Fruit fly (Drosophila melanogaster) whole organism, embryonic: ENCODE results near the gene CG31075.

Source experiments
- CG1832 ChIP-seq: fragments of 200-800 bp; sonication (Bioruptor generic); optimal IDR thresholded peaks from 2 replicates; lab custom pipeline; 2017; ENCODE audit warnings: missing biosample characterization, mild to moderate bottlenecking, missing genetic modification characterization, inconsistent platforms
- CG32772 ChIP-seq: fragments of 200-800 bp; sonication (Bioruptor generic); IDR thresholded peaks from 2 replicates; pipeline ENCODE4 v1.3.6; 2022; ENCODE audit warnings: missing biosample characterization, missing genetic modification characterization
- ara ChIP-seq: fragments of 200-800 bp; sonication (Bioruptor generic); IDR thresholded peaks from 2 replicates; pipeline ENCODE4 v1.3.6; 2022; ENCODE audit warnings: missing biosample characterization, missing genetic modification characterization
- pros ChIP-seq: fragments of 200-800 bp; sonication (Bioruptor generic); optimal IDR thresholded peaks from 3 replicates; lab custom pipeline; 2019; ENCODE audit warnings: missing biosample characterization, mild to moderate bottlenecking, missing genetic modification characterization, moderate library complexity
- pzg ChIP-seq: fragments of 200-800 bp; sonication (Bioruptor generic); optimal IDR thresholded peaks from 3 replicates; lab custom pipeline; 2018; ENCODE audit warnings: missing biosample characterization, mild to moderate bottlenecking, missing genetic modification characterization, moderate library complexity
- vnd ChIP-seq: fragments of 200-800 bp; sonication (Bioruptor generic); IDR thresholded peaks from 3 replicates; pipeline ENCODE4 v1.3.6; 2022; ENCODE audit warnings: missing biosample characterization, missing genetic modification characterization; ENCODE audit not compliant: partially characterized antibody

DNA sequence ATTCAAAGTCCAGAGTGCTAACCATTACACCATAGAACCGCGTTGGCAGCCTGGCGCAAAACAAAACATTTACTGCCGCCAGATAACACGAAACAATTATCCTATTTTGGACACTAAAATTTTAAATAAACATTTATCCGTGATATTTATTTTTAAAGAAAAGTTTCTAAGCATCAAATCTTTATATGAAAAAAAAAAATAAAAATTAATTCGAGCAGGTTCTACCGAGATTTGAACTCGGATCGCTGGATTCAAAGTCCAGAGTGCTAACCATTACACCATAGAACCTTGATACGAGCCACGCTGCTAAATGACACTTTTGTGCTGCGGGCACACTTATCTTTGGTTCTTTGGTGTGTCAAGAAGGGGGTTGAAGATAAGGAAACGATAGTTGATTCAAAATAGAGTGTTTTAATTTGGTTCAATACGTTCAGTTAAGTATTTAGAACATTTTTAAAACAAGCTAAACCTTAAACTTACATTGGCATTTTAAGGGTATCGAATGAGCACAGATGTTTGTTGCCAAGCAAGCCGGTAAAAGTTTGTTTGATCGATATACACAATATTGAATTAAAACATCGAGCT lies 40.9 kb downstream of the CG31075 start, which contains the start of gene Spag1:
- TF ChIP-seq CG1832 (GFP tag; lab: Kevin White, UChicago) (no peak), CG32772 (GFP tag; lab: Robert Waterston, UW) (no peak), pzg (GFP tag; lab: Kevin White, UChicago) (no peak), pros (GFP tag; lab: Kevin White, UChicago) (peak; percentile 71), vnd (GFP tag; lab: Robert Waterston, UW) (peak; percentile 76; the same call in 2 of the 3 replicates), ara (no peak)
